Fruit fly (Drosophila melanogaster) Kc167 (cell line): ENCODE results near the gene CG17105.

Source experiments
- Sin3A ChIP-seq: fragments of >200 bp; optimal IDR thresholded peaks from 2 replicates; lab custom pipeline; 2018; ENCODE audit warnings: missing external identifiers
- h ChIP-seq: fragments of >200 bp; optimal IDR thresholded peaks from 3 replicates; lab custom pipeline; 2018; ENCODE audit warnings: missing external identifiers
- insv ChIP-seq: fragments of >200 bp; optimal IDR thresholded peaks from 3 replicates; lab custom pipeline; 2018; ENCODE audit warnings: missing external identifiers
- ttk ChIP-seq: sonication (Bioruptor generic); optimal IDR thresholded peaks from 2 replicates; lab custom pipeline; 2017; ENCODE audit warnings: missing external identifiers

- TF ChIP-seq ttk = no peak
- no peak for TF ChIP-seq h
- TF ChIP-seq Sin3A (lab: Kevin White, UChicago) = no peak
- no peak for TF ChIP-seq insv
Observed at dm6 chr2L:10677715-10678088, 3.1 kb upstream of the CG17105 start.
